Worm (Caenorhabditis elegans): Measurements from ENCODE around the gene T10B10.4.
A peak's percentile ranks its signal among the peaks of the same experiment; 100 is the strongest.

The T10B10.4 gene

ce11 chrX:15146415-15147210 lies 43.3 kb upstream of the T10B10.4 start (continued):
- TF ChIP-seq nfya-1 (tag; optimal IDR thresholded peaks at IDR 0.05; ENCODE audit: borderline replicate concordance, insufficient read depth) (no peak), snpc-1.1 (tag; optimal IDR thresholded peaks at IDR 0.05; ENCODE audit: insufficient read depth) (peak; percentile 65), dpff-1 (tag; optimal IDR thresholded peaks at IDR 0.05) (no peak), B0261.1 (tag; optimal IDR thresholded peaks at IDR 0.05) (peak; percentile 82), hlh-26 (GFP tag; conservative IDR thresholded peaks at IDR 0.05) (no peak), ceh-91 (GFP tag; IDR thresholded peaks at IDR 0.05) (no peak), lsy-27 (tag; optimal IDR thresholded peaks at IDR 0.05; ENCODE audit: borderline replicate concordance, insufficient read depth) (no peak), pbrm-1 (GFP tag; IDR thresholded peaks at IDR 0.05) (peak; percentile 74), hmg-20 (GFP tag; IDR thresholded peaks at IDR 0.05) (0 out of 2 replicates have a peak, but pooled peaks have one; percentile 34), him-1 (tag; optimal IDR thresholded peaks at IDR 0.05) (peak; percentile 64), bed-1 (GFP tag; IDR thresholded peaks at IDR 0.05) (no peak), rcor-1 (GFP tag; IDR thresholded peaks at IDR 0.05) (0 out of 2 replicates have a peak, but pooled peaks have one; percentile 19), ets-4 (GFP tag; optimal IDR thresholded peaks at IDR 0.05) (no peak), madf-3 (GFP tag; IDR thresholded peaks at IDR 0.05) (no peak), mel-28 (tag; optimal IDR thresholded peaks at IDR 0.05; ENCODE audit: borderline replicate concordance) (no peak), Y67H2A.10 (GFP tag; conservative IDR thresholded peaks at IDR 0.05) (no peak), ceh-40 (GFP tag; IDR thresholded peaks at IDR 0.05) (no peak), cebp-2 (GFP tag; IDR thresholded peaks at IDR 0.05) (no peak), snpc-4 (GFP tag; optimal IDR thresholded peaks at IDR 0.05) (peak; percentile 71), snpc-4 (tag; optimal IDR thresholded peaks at IDR 0.05) (peak in 2 of 4 experiments; percentile 27 to 81), lin-54 (GFP tag; optimal IDR thresholded peaks at IDR 0.05) (no peak), sea-2 (GFP tag; IDR thresholded peaks at IDR 0.05) (no peak), let-526 (GFP tag; IDR thresholded peaks at IDR 0.05) (no peak), lin-26 (GFP tag; IDR thresholded peaks at IDR 0.05) (peak; percentile 92), F22D6.2 (tag; optimal IDR thresholded peaks at IDR 0.05) (no peak), ceh-100 (GFP tag; IDR thresholded peaks at IDR 0.05) (no peak), madf-10 (tag; optimal IDR thresholded peaks at IDR 0.05) (peak; percentile 41), hlh-12 (tag; optimal IDR thresholded peaks at IDR 0.05) (no peak), nhr-80 (tag; optimal IDR thresholded peaks at IDR 0.05) (peak; percentile 25), nhr-120 (GFP tag; IDR thresholded peaks at IDR 0.05) (no peak), lsl-1 (GFP tag; optimal IDR thresholded peaks at IDR 0.05) (no peak), F57A8.1 (GFP tag; optimal IDR thresholded peaks at IDR 0.05) (no peak), T26A5.8 (tag; optimal IDR thresholded peaks at IDR 0.05) (no peak), die-1 (tag; optimal IDR thresholded peaks at IDR 0.05) (peak; percentile 84), ztf-3 (GFP tag; optimal IDR thresholded peaks at IDR 0.05) (no peak), efl-1 (GFP tag; optimal IDR thresholded peaks at IDR 0.05) (no peak), attf-6 (GFP tag; IDR thresholded peaks at IDR 0.05) (0 out of 2 replicates have a peak, but pooled peaks have one; percentile 53), madf-8 (GFP tag; conservative IDR thresholded peaks at IDR 0.05) (no peak), pha-4 (tag; optimal IDR thresholded peaks at IDR 0.05) (no peak), F37B4.10 (GFP tag; IDR thresholded peaks at IDR 0.05) (no peak), F10E7.11 (tag; optimal IDR thresholded peaks at IDR 0.05) (no peak), hsf-1 (GFP tag; IDR thresholded peaks at IDR 0.05) (no peak), nhr-179 (tag; optimal IDR thresholded peaks at IDR 0.05) (no peak), madf-6 (GFP tag; IDR thresholded peaks at IDR 0.05) (peak; percentile 22; the same call in 1 of the 2 replicates), rec-8 (tag; optimal IDR thresholded peaks at IDR 0.05) (peak in 1 of 2 experiments; percentile 60), nfyb-1 (GFP tag; IDR thresholded peaks at IDR 0.05) (no peak), sdz-38 (tag; optimal IDR thresholded peaks at IDR 0.05) (no peak), mes-4 (tag; optimal IDR thresholded peaks at IDR 0.05) (no peak)

All from whole organism, young adult.